Worm (Caenorhabditis elegans) whole organism, L2 larva: ENCODE results near the gene T23G7.3.

Experiments
- F13H6.1 ChIP-seq: sonication (generic microtip); optimal IDR thresholded peaks from 2 replicates; lab custom pipeline; 2016; ENCODE audit warnings: missing genetic modification characterization, missing compliant biosample characterization
- blmp-1 ChIP-seq: sonication (generic microtip); optimal IDR thresholded peaks from 2 replicates; lab custom pipeline; 2017; ENCODE audit warnings: missing genetic modification characterization, mild to moderate bottlenecking, missing compliant biosample characterization, antibody characterized with exemption, moderate library complexity; ENCODE audit not compliant: insufficient read depth
- elt-1 ChIP-seq: fragments of 150-350 bp; optimal IDR thresholded peaks from 2 replicates; lab custom pipeline; 2014; ENCODE audit warnings: missing biosample characterization, missing genetic modification characterization
- elt-3 ChIP-seq: sonication (generic microtip); optimal IDR thresholded peaks from 2 replicates; lab custom pipeline; 2017; ENCODE audit warnings: missing biosample characterization, missing genetic modification characterization
- gmeb-1 ChIP-seq: fragments of 150-350 bp; optimal IDR thresholded peaks from 2 replicates; lab custom pipeline; 2014; ENCODE audit warnings: missing biosample characterization, missing genetic modification characterization
- lin-39 ChIP-seq: fragments of 150-350 bp; optimal IDR thresholded peaks from 2 replicates; lab custom pipeline; 2014; ENCODE audit warnings: missing biosample characterization, missing genetic modification reagents, missing genetic modification characterization
- nhr-23 ChIP-seq: fragments of 150-350 bp; optimal IDR thresholded peaks from 2 replicates; lab custom pipeline; 2014; ENCODE audit warnings: missing biosample characterization, missing genetic modification reagents, missing genetic modification characterization
- nhr-237 ChIP-seq: fragments of 150-350 bp; optimal IDR thresholded peaks from 2 replicates; lab custom pipeline; 2014; ENCODE audit warnings: missing biosample characterization, missing genetic modification characterization
- nhr-25 ChIP-seq: fragments of 150-350 bp; sonication (generic microtip); optimal IDR thresholded peaks from 3 replicates; lab custom pipeline; 2014; ENCODE audit warnings: missing biosample characterization, missing genetic modification characterization
- nhr-6 ChIP-seq: fragments of 150-350 bp; optimal IDR thresholded peaks from 2 replicates; lab custom pipeline; 2014; ENCODE audit warnings: missing biosample characterization, missing genetic modification characterization
- skn-1 ChIP-seq: sonication (generic microtip); optimal IDR thresholded peaks from 2 replicates; lab custom pipeline; 2017; ENCODE audit warnings: missing biosample characterization, missing genetic modification characterization
- unc-62 ChIP-seq: fragments of 150-350 bp; optimal IDR thresholded peaks from 2 replicates; lab custom pipeline; 2014; ENCODE audit warnings: missing biosample characterization, missing genetic modification reagents, missing genetic modification characterization

DNA sequence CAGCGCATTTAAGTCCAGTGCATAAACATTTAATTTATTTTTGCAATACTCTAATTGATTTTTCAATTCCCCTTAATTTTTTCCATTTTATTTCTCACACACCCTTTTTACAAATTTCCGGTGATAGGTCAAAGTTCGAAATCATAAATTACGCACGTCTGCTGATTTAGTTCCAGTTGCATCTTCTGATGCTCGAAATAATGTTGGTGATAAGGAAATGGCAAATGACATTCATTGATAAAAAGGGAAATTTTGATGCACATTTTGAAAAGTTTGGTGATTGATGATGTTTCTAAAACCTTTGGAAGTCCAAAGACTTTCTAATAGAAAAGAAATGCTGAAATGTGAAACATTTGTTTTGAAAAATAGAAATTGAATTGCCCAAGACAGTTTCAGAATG is 10.5 kb downstream of the T23G7.3 start:
- peak; percentile 1 for TF ChIP-seq gmeb-1 (tag; lab: Kevin White, UChicago)
- TF ChIP-seq lin-39 (tag; lab: Kevin White, UChicago): no peak
- TF ChIP-seq skn-1 (tag; lab: Kevin White, UChicago): no peak
- TF ChIP-seq F13H6.1 (tag; lab: Kevin White, UChicago): no peak
- no peak for TF ChIP-seq nhr-23 (tag; lab: Kevin White, UChicago)
- TF ChIP-seq nhr-237 (tag; lab: Kevin White, UChicago): no peak
- no peak for TF ChIP-seq unc-62 (GFP tag; lab: Kevin White, UChicago)
- no peak for TF ChIP-seq nhr-6
- TF ChIP-seq blmp-1 (tag; lab: Kevin White, UChicago): no peak
- no peak for TF ChIP-seq elt-3
- TF ChIP-seq nhr-25 (tag; lab: Kevin White, UChicago): no peak
- TF ChIP-seq elt-1 (tag; lab: Kevin White, UChicago): no peak
